Worm (Caenorhabditis elegans): Measurements from ENCODE around the gene fipr-8.

Gene fipr-8

ce11 chrV:10281374-10281773 is 41.6 kb upstream of the fipr-8 start, which contains the start of gene lys-2:
Gene lys-2, minus strand, starts transcription at chrV:10281474.
- no peak for TF ChIP-seq ceh-22 (tag; optimal IDR thresholded peaks at IDR 0.05)
- no peak for TF ChIP-seq ceh-2 (tag; optimal IDR thresholded peaks at IDR 0.05)
- TF ChIP-seq ttx-3 (tag; optimal IDR thresholded peaks at IDR 0.05), result no peak
- no peak for TF ChIP-seq ceh-48 (tag; optimal IDR thresholded peaks at IDR 0.05)
- no peak for TF ChIP-seq elt-2 (tag; optimal IDR thresholded peaks at IDR 0.05)
- no peak for TF ChIP-seq hlh-8 (tag; optimal IDR thresholded peaks at IDR 0.05)
- TF ChIP-seq ceh-14 (tag; optimal IDR thresholded peaks at IDR 0.05), result no peak
- TF ChIP-seq ceh-34 (tag; optimal IDR thresholded peaks at IDR 0.05), result no peak
- TF ChIP-seq hlh-15 (tag; optimal IDR thresholded peaks at IDR 0.05), result no peak
- no peak for TF ChIP-seq hlh-30 (tag; optimal IDR thresholded peaks at IDR 0.05; ENCODE audit: insufficient read depth)
- no peak for TF ChIP-seq fkh-6 (tag; optimal IDR thresholded peaks at IDR 0.05)
- TF ChIP-seq C08G9.2 (tag; optimal IDR thresholded peaks at IDR 0.05), result no peak
- TF ChIP-seq pros-1 (tag; optimal IDR thresholded peaks at IDR 0.05), result no peak
- no peak for TF ChIP-seq pag-3 (tag; optimal IDR thresholded peaks at IDR 0.05; ENCODE audit: borderline replicate concordance)
- no peak for TF ChIP-seq ceh-9 (tag; optimal IDR thresholded peaks at IDR 0.05)
- no peak for TF ChIP-seq sox-4 (tag; optimal IDR thresholded peaks at IDR 0.05)
- no peak for TF ChIP-seq hlh-6 (tag; optimal IDR thresholded peaks at IDR 0.05)
- TF ChIP-seq dve-1 (tag; optimal IDR thresholded peaks at IDR 0.05), result no peak
- no peak for TF ChIP-seq madf-2 (tag; optimal IDR thresholded peaks at IDR 0.05)

ce11 chrV:10280112-10280511 is 40.4 kb upstream of the fipr-8 start:
- no peak for TF ChIP-seq hlh-13 (GFP tag; optimal IDR thresholded peaks at IDR 0.05)
- TF ChIP-seq ceh-14 (tag; optimal IDR thresholded peaks at IDR 0.05), result no peak
- no peak for TF ChIP-seq pha-4 (tag; optimal IDR thresholded peaks at IDR 0.05)
- TF ChIP-seq ttx-3 (tag; optimal IDR thresholded peaks at IDR 0.05), result no peak
- peak; percentile 15 for TF ChIP-seq elt-2 (tag; optimal IDR thresholded peaks at IDR 0.05)

- TF ChIP-seq K09A11.1 (tag; optimal IDR thresholded peaks at IDR 0.05; ENCODE audit: insufficient read depth) (no peak), hlh-6 (tag; optimal IDR thresholded peaks at IDR 0.05) (no peak), elt-2 (tag; optimal IDR thresholded peaks at IDR 0.05) (peak; percentile 20)
Observed at ce11 chrV:10277579-10277978, 37.8 kb upstream of the fipr-8 start, which contains the start of gene lys-1. Gene lys-1, plus strand, starts transcription at chrV:10277904.

- TF ChIP-seq ceh-48 (tag; optimal IDR thresholded peaks at IDR 0.05), result no peak
- TF ChIP-seq sdc-2 (tag; optimal IDR thresholded peaks at IDR 0.05), result no peak
- no peak for TF ChIP-seq ceh-45 (GFP tag; IDR thresholded peaks at IDR 0.05)
- no peak for TF ChIP-seq nhr-232 (tag; optimal IDR thresholded peaks at IDR 0.05)
Observed at ce11 chrV:10276038-10276437, 36.3 kb upstream of the fipr-8 start.

ce11 chrV:10275619-10276018 is 35.9 kb upstream of the fipr-8 start, which contains the start of gene Y22F5A.11:
Gene Y22F5A.11, minus strand, starts transcription at chrV:10275646.
- TF ChIP-seq unc-42 (tag; optimal IDR thresholded peaks at IDR 0.05) (peak; percentile 0), K02D7.2 (tag; optimal IDR thresholded peaks at IDR 0.05) (no peak)

ce11 chrV:10273837-10274236 is 34.1 kb upstream of the fipr-8 start:
- TF ChIP-seq T23F11.4 (GFP tag; optimal IDR thresholded peaks at IDR 0.05) (no peak), ceh-48 (tag; optimal IDR thresholded peaks at IDR 0.05) (peak; percentile 89), pros-1 (tag; optimal IDR thresholded peaks at IDR 0.05) (peak; percentile 15), unc-42 (tag; optimal IDR thresholded peaks at IDR 0.05) (peak; percentile 31), ceh-31 (tag; optimal IDR thresholded peaks at IDR 0.05) (peak; percentile 1), ref-2 (tag; optimal IDR thresholded peaks at IDR 0.05) (no peak), sdc-2 (tag; optimal IDR thresholded peaks at IDR 0.05) (no peak), hlh-13 (GFP tag; optimal IDR thresholded peaks at IDR 0.05) (no peak), nfya-1 (tag; optimal IDR thresholded peaks at IDR 0.05) (peak; percentile 26)
